Fruit fly (Drosophila melanogaster) whole organism: ENCODE results near the gene CG12502.

Experiments used
- CG8478 ChIP-seq: fragments of >200 bp; optimal IDR thresholded peaks from 2 replicates; lab custom pipeline; 2018; ENCODE audit warnings: inconsistent platforms
- Dll ChIP-seq: fragments of >200 bp; optimal IDR thresholded peaks from 2 replicates; lab custom pipeline; 2017
- EcR ChIP-seq, 2 experiments: fragments of >200 bp; optimal IDR thresholded peaks; 2 replicates each; lab custom pipeline; 2017; ENCODE audit warnings: missing biosample characterization in 2 of 2, missing genetic modification characterization in 2 of 2, missing genetic modification reagents in 2 of 2
- pan ChIP-seq: fragments of >200 bp; optimal IDR thresholded peaks from 2 replicates; lab custom pipeline; 2017
- psq ChIP-seq: fragments of >200 bp; optimal IDR thresholded peaks from 2 replicates; lab custom pipeline; 2017

DNA sequence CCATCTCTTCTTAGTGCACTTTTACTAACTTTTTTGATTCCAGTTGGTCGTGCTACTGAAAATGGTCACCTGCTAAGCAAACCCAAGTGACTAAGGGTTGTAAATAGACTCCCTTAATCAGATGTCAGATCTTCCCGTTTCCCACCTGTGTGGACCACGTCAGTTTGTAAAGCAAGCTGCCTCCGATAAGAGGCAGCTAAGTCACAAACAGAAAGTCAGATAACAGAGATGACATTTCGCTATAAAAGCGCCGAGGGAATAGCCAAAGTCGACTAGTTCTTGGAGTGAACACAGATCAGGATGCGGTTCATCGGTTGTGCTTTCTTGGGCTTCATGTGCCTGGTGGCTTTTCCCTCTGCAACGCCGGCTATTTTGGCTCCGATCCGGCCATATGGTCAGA lies 37.4 kb downstream of the CG12502 start, which contains the start of gene mat:
- TF ChIP-seq Dll (lab: Kevin White, UChicago) (no peak), CG8478 (lab: Kevin White, UChicago) (no peak), pan (lab: Kevin White, UChicago) (no peak), psq (no peak), EcR (GFP tag; optimal IDR thresholded peaks at IDR 0.05; lab: Kevin White, UChicago) (no peak)
